Worm (Caenorhabditis elegans) whole organism, early embryonic: ENCODE results near the gene C35D10.5.

Experiments used
- B0310.2 ChIP-seq: sonication (generic microtip); optimal IDR thresholded peaks from 2 replicates; lab custom pipeline; 2016; ENCODE audit warnings: mild to moderate bottlenecking, missing genetic modification characterization, missing compliant biosample characterization
- ama-1 ChIP-seq: fragments of 150-350 bp; optimal IDR thresholded peaks from 2 replicates; lab custom pipeline; 2014
- ets-7 ChIP-seq: sonication (generic microtip); optimal IDR thresholded peaks from 2 replicates; lab custom pipeline; 2016; ENCODE audit warnings: missing genotype, missing genetic modification characterization, missing compliant biosample characterization
- flt-1 ChIP-seq: fragments of 200-800 bp; sonication (Bioruptor generic); IDR thresholded peaks from 2 replicates; pipeline ENCODE4 v1.3.6; 2022; ENCODE audit warnings: missing genetic modification characterization, missing compliant biosample characterization
- hmg-4 ChIP-seq: fragments of 200-800 bp; sonication (Bioruptor generic); optimal IDR thresholded peaks from 2 replicates; lab custom pipeline; 2018; ENCODE audit warnings: mild to moderate bottlenecking, missing genetic modification characterization, missing compliant biosample characterization
- pes-1 ChIP-seq: fragments of 200-800 bp; sonication (Bioruptor generic); IDR thresholded peaks from 2 replicates; pipeline ENCODE4 v1.3.6; 2022; ENCODE audit warnings: missing genetic modification reagents, missing genetic modification characterization, missing compliant biosample characterization
- scrt-1 ChIP-seq: fragments of 200-800 bp; sonication (Bioruptor generic); IDR thresholded peaks from 2 replicates; pipeline ENCODE4 v1.3.6; 2022; ENCODE audit warnings: missing genetic modification characterization, missing compliant biosample characterization
- sea-1 ChIP-seq: fragments of 200-800 bp; sonication (Bioruptor generic); conservative IDR thresholded peaks from 2 replicates; pipeline ENCODE4 v1.3.6; 2022; ENCODE audit warnings: missing genetic modification characterization, missing compliant biosample characterization
- tbx-11 ChIP-seq: fragments of 200-800 bp; sonication (Bioruptor generic); IDR thresholded peaks from 2 replicates; pipeline ENCODE4 v1.3.6; 2022; ENCODE audit warnings: missing genetic modification characterization, missing compliant biosample characterization
- tbx-37 ChIP-seq: fragments of 200-800 bp; sonication (Bioruptor generic); conservative IDR thresholded peaks from 2 replicates; pipeline ENCODE4 v1.3.6; 2022; ENCODE audit warnings: missing genetic modification reagents, missing genetic modification characterization, missing compliant biosample characterization

DNA sequence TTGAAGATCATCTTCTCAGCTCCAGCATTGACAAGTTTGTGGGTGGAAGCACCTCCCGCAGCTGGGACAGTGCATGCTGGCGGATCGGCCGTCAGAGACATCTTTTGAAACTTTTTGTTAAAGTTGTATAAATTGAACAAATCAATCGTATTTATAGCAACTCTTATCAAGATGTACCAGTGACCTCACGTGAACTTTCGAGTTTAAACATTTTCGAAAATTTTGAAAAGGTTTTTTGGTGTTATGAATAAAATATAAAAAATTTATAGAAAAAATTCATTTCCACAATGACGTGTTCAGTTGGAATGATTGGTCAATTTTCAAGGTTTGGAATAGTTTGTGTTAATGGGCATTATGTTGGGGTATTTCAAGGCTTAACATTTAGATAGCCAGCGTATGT is 6.5 kb downstream of the C35D10.5 start, which contains the start of the genes msd-4 and C35D10.3:
- TF ChIP-seq B0310.2 (tag; lab: Kevin White, UChicago) (no peak), ets-7 (tag; lab: Kevin White, UChicago) (no peak), pes-1 (GFP tag; lab: Robert Waterston, UW) (no peak), ama-1 (no peak), scrt-1 (GFP tag; lab: Robert Waterston, UW) (no peak), hmg-4 (no peak), flt-1 (GFP tag; lab: Robert Waterston, UW) (no peak), tbx-11 (GFP tag; lab: Robert Waterston, UW) (no peak), tbx-37 (GFP tag; lab: Robert Waterston, UW) (no peak), sea-1 (GFP tag; lab: Robert Waterston, UW) (no peak)
